Fruit fly (Drosophila melanogaster) whole organism, embryonic: ENCODE data around the gene CG3184.
A peak's percentile ranks its signal among the peaks of the same experiment; 100 is the strongest.

ENCODE experiments used
- CG10366 ChIP-seq: fragments of 200-800 bp; sonication (Bioruptor generic); IDR thresholded peaks from 2 replicates; pipeline ENCODE4 v1.3.6; 2022; ENCODE audit warnings: missing biosample characterization, missing genetic modification characterization
- CG12155 ChIP-seq: fragments of 200-800 bp; sonication (Bioruptor generic); optimal IDR thresholded peaks from 3 replicates; lab custom pipeline; 2016; ENCODE audit warnings: missing biosample characterization, missing genetic modification characterization
- CG12299 ChIP-seq: fragments of 200-800 bp; sonication (Bioruptor generic); optimal IDR thresholded peaks from 2 replicates; lab custom pipeline; 2018; ENCODE audit warnings: missing biosample characterization, mild to moderate bottlenecking, missing genetic modification characterization
- CG12391 ChIP-seq: fragments of 200-800 bp; sonication (Bioruptor generic); optimal IDR thresholded peaks from 3 replicates; lab custom pipeline; 2018; ENCODE audit warnings: missing biosample characterization, mild to moderate bottlenecking, missing genetic modification characterization, moderate library complexity
- CG12659 ChIP-seq: fragments of 200-800 bp; sonication (Bioruptor generic); optimal IDR thresholded peaks from 3 replicates; lab custom pipeline; 2017; ENCODE audit warnings: mild to moderate bottlenecking, missing biosample characterization, missing genetic modification reagents, missing genetic modification characterization
- CG13287 ChIP-seq: fragments of 200-800 bp; sonication (Bioruptor generic); IDR thresholded peaks from 2 replicates; pipeline ENCODE4 v1.3.6; 2022; ENCODE audit warnings: missing biosample characterization, missing genetic modification characterization; ENCODE audit not compliant: partially characterized antibody
- CG13624 ChIP-seq: fragments of 200-800 bp; sonication (Bioruptor generic); optimal IDR thresholded peaks from 2 replicates; lab custom pipeline; 2016; ENCODE audit warnings: missing biosample characterization, missing genetic modification characterization
- CG15269 ChIP-seq: fragments of 200-800 bp; sonication (Bioruptor generic); optimal IDR thresholded peaks from 2 replicates; lab custom pipeline; 2018; ENCODE audit warnings: missing biosample characterization, mild to moderate bottlenecking, missing genetic modification characterization, moderate library complexity
- CG1602 ChIP-seq: fragments of 200-800 bp; sonication (Bioruptor generic); optimal IDR thresholded peaks from 3 replicates; lab custom pipeline; 2016; ENCODE audit warnings: missing biosample characterization, missing genetic modification characterization
- CG1603 ChIP-seq: fragments of 200-800 bp; sonication (Bioruptor generic); optimal IDR thresholded peaks from 2 replicates; lab custom pipeline; 2019; ENCODE audit warnings: missing biosample characterization, mild to moderate bottlenecking, missing genetic modification characterization, moderate library complexity
- CG16813 ChIP-seq: fragments of 200-800 bp; sonication (Bioruptor generic); IDR thresholded peaks from 3 replicates; pipeline ENCODE4 v1.3.6; 2022; ENCODE audit warnings: missing biosample characterization, missing genetic modification characterization; ENCODE audit not compliant: partially characterized antibody
- CG17829 ChIP-seq: fragments of 200-800 bp; optimal IDR thresholded peaks from 2 replicates; lab custom pipeline; 2019; ENCODE audit warnings: missing biosample characterization, mild to moderate bottlenecking, missing genetic modification characterization, moderate library complexity
- CG2116 ChIP-seq: fragments of 200-800 bp; sonication (Bioruptor generic); optimal IDR thresholded peaks from 3 replicates; lab custom pipeline; 2018; ENCODE audit warnings: missing biosample characterization, mild to moderate bottlenecking, missing genetic modification characterization
- CG2120 ChIP-seq: fragments of 200-800 bp; sonication (Bioruptor generic); optimal IDR thresholded peaks from 3 replicates; lab custom pipeline; 2016; ENCODE audit warnings: missing biosample characterization, missing genetic modification characterization
- CG3281 ChIP-seq: fragments of 200-800 bp; sonication (Bioruptor generic); optimal IDR thresholded peaks from 3 replicates; lab custom pipeline; 2017; ENCODE audit warnings: missing biosample characterization, mild to moderate bottlenecking, missing genetic modification characterization
- CG34224 ChIP-seq: fragments of 200-800 bp; sonication (Bioruptor generic); IDR thresholded peaks from 3 replicates; pipeline ENCODE4 v1.3.6; 2022; ENCODE audit warnings: missing biosample characterization, missing genetic modification characterization; ENCODE audit not compliant: partially characterized antibody
- CG5180 ChIP-seq: fragments of 200-800 bp; sonication (Bioruptor generic); optimal IDR thresholded peaks from 3 replicates; lab custom pipeline; 2017; ENCODE audit warnings: missing biosample characterization, missing genetic modification characterization, mild to moderate bottlenecking, moderate library complexity, missing genetic modification reagents
- CoRest ChIP-seq: fragments of 200-800 bp; sonication (Bioruptor generic); optimal IDR thresholded peaks from 3 replicates; lab custom pipeline; 2018; ENCODE audit warnings: missing biosample characterization, mild to moderate bottlenecking, missing genetic modification characterization, moderate library complexity
- Dll ChIP-seq: fragments of 200-800 bp; sonication (Bioruptor generic); IDR thresholded peaks from 4 replicates; pipeline ENCODE4 v1.3.6; 2022; ENCODE audit warnings: missing biosample characterization, missing genetic modification characterization; ENCODE audit not compliant: partially characterized antibody
- Dref ChIP-seq: fragments of 200-800 bp; sonication (Bioruptor generic); IDR thresholded peaks from 2 replicates; pipeline ENCODE4 v1.3.6; 2022; ENCODE audit warnings: missing biosample characterization, missing genetic modification characterization
- E2f2 ChIP-seq: fragments of 200-800 bp; sonication (Bioruptor generic); IDR thresholded peaks from 2 replicates; pipeline ENCODE4 v1.3.6; 2022; ENCODE audit warnings: missing biosample characterization, missing genetic modification characterization
- HmgZ ChIP-seq: fragments of 200-800 bp; sonication (Bioruptor generic); optimal IDR thresholded peaks from 2 replicates; lab custom pipeline; 2018; ENCODE audit warnings: missing biosample characterization, mild to moderate bottlenecking, missing genetic modification characterization
- Max ChIP-seq: fragments of 200-800 bp; sonication (Bioruptor generic); optimal IDR thresholded peaks from 2 replicates; lab custom pipeline; 2016; ENCODE audit warnings: missing biosample characterization, mild to moderate bottlenecking, missing genetic modification characterization
- NK7.1 ChIP-seq: fragments of 200-800 bp; sonication (Bioruptor generic); optimal IDR thresholded peaks from 3 replicates; lab custom pipeline; 2016; ENCODE audit warnings: missing biosample characterization, missing genetic modification characterization
- NfI ChIP-seq: fragments of 200-800 bp; sonication (Bioruptor generic); optimal IDR thresholded peaks from 3 replicates; lab custom pipeline; 2018; ENCODE audit warnings: missing biosample characterization, mild to moderate bottlenecking, missing genetic modification characterization, moderate library complexity
- PHDP ChIP-seq: fragments of 200-800 bp; sonication (Bioruptor generic); optimal IDR thresholded peaks from 3 replicates; lab custom pipeline; 2018; ENCODE audit warnings: missing biosample characterization, mild to moderate bottlenecking, missing genetic modification characterization, moderate library complexity
- Pdp1 ChIP-seq, 2 experiments: fragments of 200-800 bp; sonication (Bioruptor generic); optimal IDR thresholded peaks; 3 replicates each; lab custom pipeline; 2016; ENCODE audit warnings: missing biosample characterization in 2 of 2, missing genetic modification characterization in 2 of 2, mild to moderate bottlenecking in 1 of 2, moderate library complexity in 1 of 2
- Sry-δ ChIP-seq: fragments of 200-800 bp; sonication (Bioruptor generic); optimal IDR thresholded peaks from 2 replicates; lab custom pipeline; 2016; ENCODE audit warnings: missing biosample characterization, missing genetic modification characterization
- Xbp1 ChIP-seq: fragments of 200-800 bp; sonication (Bioruptor generic); optimal IDR thresholded peaks from 3 replicates; lab custom pipeline; 2016; ENCODE audit warnings: missing biosample characterization, mild to moderate bottlenecking, missing genetic modification characterization
- ara ChIP-seq: fragments of 200-800 bp; sonication (Bioruptor generic); IDR thresholded peaks from 2 replicates; pipeline ENCODE4 v1.3.6; 2022; ENCODE audit warnings: missing biosample characterization, missing genetic modification characterization
- ato ChIP-seq: fragments of 200-800 bp; sonication (Bioruptor generic); IDR thresholded peaks from 2 replicates; pipeline ENCODE4 v1.3.6; 2022; ENCODE audit warnings: missing biosample characterization, missing genetic modification characterization; ENCODE audit not compliant: partially characterized antibody
- bbx ChIP-seq: fragments of 200-800 bp; sonication (Bioruptor generic); IDR thresholded peaks from 2 replicates; pipeline ENCODE4 v1.3.6; 2022; ENCODE audit warnings: missing biosample characterization, missing genetic modification characterization; ENCODE audit not compliant: partially characterized antibody
- ci ChIP-seq: fragments of 200-800 bp; sonication (Bioruptor generic); IDR thresholded peaks from 3 replicates; pipeline ENCODE4 v1.3.6; 2022; ENCODE audit warnings: missing biosample characterization, missing genetic modification characterization
- crp ChIP-seq, 2 experiments: fragments of 200-800 bp; sonication (Bioruptor generic); optimal IDR thresholded peaks; 2 replicates in 1 of 2; 3 replicates in 1 of 2; lab custom pipeline; 2017; ENCODE audit warnings: missing biosample characterization in 2 of 2, missing genetic modification characterization in 2 of 2, mild to moderate bottlenecking in 1 of 2, moderate library complexity in 1 of 2
- fd64A ChIP-seq: fragments of 200-800 bp; sonication (Bioruptor generic); optimal IDR thresholded peaks from 3 replicates; lab custom pipeline; 2018; ENCODE audit warnings: missing biosample characterization, mild to moderate bottlenecking, missing genetic modification characterization
- gfzf ChIP-seq: fragments of 200-800 bp; sonication (Bioruptor generic); optimal IDR thresholded peaks from 2 replicates; lab custom pipeline; 2016; ENCODE audit warnings: missing biosample characterization, mild to moderate bottlenecking, missing genetic modification characterization, moderate library complexity
- gro ChIP-seq: fragments of 200-800 bp; sonication (Bioruptor generic); optimal IDR thresholded peaks from 2 replicates; lab custom pipeline; 2016; ENCODE audit warnings: missing biosample characterization, missing genetic modification characterization
- gt ChIP-seq: fragments of 200-800 bp; sonication (Bioruptor generic); IDR thresholded peaks from 2 replicates; pipeline ENCODE4 v1.3.6; 2022; ENCODE audit warnings: missing biosample characterization, missing genetic modification characterization
- hbn ChIP-seq: fragments of 200-800 bp; sonication (Bioruptor generic); IDR thresholded peaks from 2 replicates; pipeline ENCODE4 v1.3.6; 2022; ENCODE audit warnings: missing biosample characterization, missing genetic modification characterization; ENCODE audit not compliant: partially characterized antibody
- her ChIP-seq: fragments of 200-800 bp; sonication (Bioruptor generic); optimal IDR thresholded peaks from 2 replicates; lab custom pipeline; 2016; ENCODE audit warnings: missing biosample characterization, missing genetic modification characterization
- klu ChIP-seq: fragments of 200-800 bp; sonication (Bioruptor generic); IDR thresholded peaks from 2 replicates; pipeline ENCODE4 v1.3.6; 2022; ENCODE audit warnings: missing biosample characterization, missing genetic modification characterization
- lilli ChIP-seq: fragments of 200-800 bp; sonication (Bioruptor generic); optimal IDR thresholded peaks from 3 replicates; lab custom pipeline; 2016; ENCODE audit warnings: missing biosample characterization, missing genetic modification characterization
- lola ChIP-seq, 3 experiments: fragments of >200 bp in 2 of 3; fragments of 200-800 bp in 1 of 3; sonication (Bioruptor generic) in 1 of 3; optimal IDR thresholded peaks; 2 replicates each; lab custom pipeline; 2017 to 2019; ENCODE audit warnings: missing biosample characterization in 3 of 3, missing genetic modification characterization in 3 of 3, mild to moderate bottlenecking in 1 of 3, moderate library complexity in 1 of 3
- nerfin-1 ChIP-seq: fragments of 200-800 bp; sonication (Bioruptor generic); optimal IDR thresholded peaks from 3 replicates; lab custom pipeline; 2019; ENCODE audit warnings: missing biosample characterization, mild to moderate bottlenecking, missing genetic modification characterization, moderate library complexity
- trem ChIP-seq: fragments of 200-800 bp; optimal IDR thresholded peaks from 3 replicates; lab custom pipeline; 2019; ENCODE audit warnings: missing biosample characterization, mild to moderate bottlenecking, missing genetic modification characterization, moderate library complexity
- tup ChIP-seq: fragments of 200-800 bp; sonication (Bioruptor generic); optimal IDR thresholded peaks from 2 replicates; lab custom pipeline; 2016; ENCODE audit warnings: missing biosample characterization, mild to moderate bottlenecking, missing genetic modification characterization, moderate library complexity
- unc-4 ChIP-seq: fragments of 200-800 bp; sonication (Bioruptor generic); IDR thresholded peaks from 2 replicates; pipeline ENCODE4 v1.3.6; 2022; ENCODE audit warnings: missing biosample characterization, missing genetic modification characterization; ENCODE audit not compliant: partially characterized antibody
- zfh2 ChIP-seq: fragments of 200-800 bp; sonication (Bioruptor generic); optimal IDR thresholded peaks from 2 replicates; lab custom pipeline; 2016; ENCODE audit warnings: missing biosample characterization, missing genetic modification characterization

CG3184 gene

dm6 chrX:6677826-6678489 lies 10.6 kb downstream of the CG3184 start, which contains the start of gene Fum1 (continued):
- TF ChIP-seq CG1603 (peak; percentile 22), NfI (GFP tag; lab: Kevin White, UChicago) (peak; percentile 37), Xbp1 (GFP tag; lab: Kevin White, UChicago) (peak; percentile 11), Sry-δ (GFP tag; lab: Kevin White, UChicago) (peak; percentile 96), CG13624 (GFP tag; lab: Kevin White, UChicago) (peak; percentile 20), CG17829 (tag; lab: Kevin White, UChicago) (peak; percentile 10), CG2116 (GFP tag; lab: Kevin White, UChicago) (peak; percentile 97), CG10366 (no peak), CG1602 (GFP tag; lab: Kevin White, UChicago) (no peak), nerfin-1 (tag; lab: Kevin White, UChicago) (peak; percentile 9), PHDP (peak; percentile 19), CG3281 (peak; percentile 14), CG34224 (GFP tag; lab: Robert Waterston, UW) (peak; percentile 87), gfzf (GFP tag; lab: Kevin White, UChicago) (peak; percentile 31), crp (GFP tag; optimal IDR thresholded peaks at IDR 0.05; lab: Kevin White, UChicago) (peak; percentile 65 to 92), bbx (GFP tag; lab: Robert Waterston, UW) (peak; percentile 84), her (peak; percentile 28), CoRest (tag; lab: Kevin White, UChicago) (peak; percentile 24), CG12659 (GFP tag; lab: Kevin White, UChicago) (peak; percentile 44), trem (tag; lab: Kevin White, UChicago) (peak; percentile 69), lilli (peak; percentile 41), lola (GFP tag; optimal IDR thresholded peaks at IDR 0.05; lab: Kevin White, UChicago) (no peak), hbn (GFP tag; lab: Robert Waterston, UW) (peak; percentile 85), Pdp1 (GFP tag; optimal IDR thresholded peaks at IDR 0.05; lab: Kevin White, UChicago) (peak in 1 of 2 experiments; percentile 81), CG13287 (GFP tag; lab: Robert Waterston, UW) (peak; percentile 94), CG12155 (GFP tag; lab: Kevin White, UChicago) (peak; percentile 16), CG15269 (tag; lab: Kevin White, UChicago) (no peak), ci (GFP tag; lab: Robert Waterston, UW) (no peak), zfh2 (GFP tag; lab: Kevin White, UChicago) (peak; percentile 45), ara (GFP tag; lab: Robert Waterston, UW) (no peak), klu (no peak), CG12391 (tag; lab: Kevin White, UChicago) (peak; percentile 51), fd64A (GFP tag; lab: Kevin White, UChicago) (no peak), CG16813 (GFP tag; lab: Robert Waterston, UW) (peak; percentile 94), HmgZ (tag; lab: Kevin White, UChicago) (peak; percentile 40), gro (GFP tag; lab: Kevin White, UChicago) (peak; percentile 53), NK7.1 (GFP tag; lab: Kevin White, UChicago) (no peak), CG5180 (no peak), ato (GFP tag; lab: Robert Waterston, UW) (peak; percentile 57; the same call in 1 of the 2 replicates), CG12299 (tag; lab: Kevin White, UChicago) (peak; percentile 25), unc-4 (GFP tag; lab: Robert Waterston, UW) (peak; percentile 94), tup (GFP tag; lab: Kevin White, UChicago) (no peak), gt (GFP tag; lab: Robert Waterston, UW) (no peak), Dll (GFP tag; lab: Robert Waterston, UW) (peak; percentile 96), Max (no peak), Dref (peak; percentile 74), CG2120 (peak; percentile 31), E2f2 (GFP tag; lab: Robert Waterston, UW) (peak; percentile 67)
